Worm (Caenorhabditis elegans) whole organism, late embryonic: Measurements from ENCODE around the gene R10E9.3.

Experiments
- F13H6.1 ChIP-seq: sonication (generic microtip); optimal IDR thresholded peaks from 2 replicates; lab custom pipeline; 2016; ENCODE audit warnings: missing genetic modification characterization, missing compliant biosample characterization
- K02D7.2 ChIP-seq: sonication (generic microtip); optimal IDR thresholded peaks from 2 replicates; lab custom pipeline; 2017; ENCODE audit warnings: mild to moderate bottlenecking, missing genetic modification characterization, missing compliant biosample characterization
- K09A11.1 ChIP-seq: sonication (generic microtip); optimal IDR thresholded peaks from 2 replicates; lab custom pipeline; 2017; ENCODE audit warnings: antibody characterized with exemption, mild to moderate bottlenecking, missing genetic modification characterization, missing compliant biosample characterization; ENCODE audit not compliant: insufficient read depth
- T23F11.4 ChIP-seq: fragments of 200-800 bp; sonication (Bioruptor generic); optimal IDR thresholded peaks from 2 replicates; lab custom pipeline; 2018; ENCODE audit warnings: mild to moderate bottlenecking, missing genetic modification characterization, missing compliant biosample characterization
- Y22D7AL.16 ChIP-seq: sonication (generic microtip); optimal IDR thresholded peaks from 2 replicates; lab custom pipeline; 2016; ENCODE audit warnings: missing genetic modification characterization, missing compliant biosample characterization
- ahr-1 ChIP-seq: sonication (generic microtip); optimal IDR thresholded peaks from 2 replicates; lab custom pipeline; 2016; ENCODE audit warnings: missing genetic modification characterization, missing compliant biosample characterization
- ama-1 ChIP-seq: fragments of 150-350 bp; optimal IDR thresholded peaks from 2 replicates; lab custom pipeline; 2014
- ceh-14 ChIP-seq: sonication (generic microtip); optimal IDR thresholded peaks from 2 replicates; lab custom pipeline; 2016; ENCODE audit warnings: missing genotype, missing genetic modification characterization, missing compliant biosample characterization
- ceh-18 ChIP-seq: sonication (generic microtip); optimal IDR thresholded peaks from 2 replicates; lab custom pipeline; 2016; ENCODE audit warnings: missing genetic modification characterization, missing compliant biosample characterization
- ceh-2 ChIP-seq: sonication (generic microtip); optimal IDR thresholded peaks from 2 replicates; lab custom pipeline; 2016; ENCODE audit warnings: missing genotype, missing genetic modification characterization, missing compliant biosample characterization
- ceh-22 ChIP-seq: sonication (generic microtip); optimal IDR thresholded peaks from 2 replicates; lab custom pipeline; 2017; ENCODE audit warnings: missing biosample characterization, missing genetic modification characterization
- ceh-24 ChIP-seq: sonication (generic microtip); optimal IDR thresholded peaks from 2 replicates; lab custom pipeline; 2016; ENCODE audit warnings: mild to moderate bottlenecking, missing genetic modification characterization, missing compliant biosample characterization
- ceh-30 ChIP-seq: fragments of 150-350 bp; optimal IDR thresholded peaks from 2 replicates; lab custom pipeline; 2014; ENCODE audit warnings: missing biosample characterization, missing genetic modification characterization
- ceh-31 ChIP-seq: sonication (generic microtip); optimal IDR thresholded peaks from 2 replicates; lab custom pipeline; 2016; ENCODE audit warnings: missing genetic modification characterization, missing compliant biosample characterization
- ceh-34 ChIP-seq: sonication (generic microtip); optimal IDR thresholded peaks from 2 replicates; lab custom pipeline; 2016; ENCODE audit warnings: mild to moderate bottlenecking, missing genetic modification characterization, missing compliant biosample characterization
- ceh-48 ChIP-seq: sonication (generic microtip); optimal IDR thresholded peaks from 2 replicates; lab custom pipeline; 2016; ENCODE audit warnings: missing genetic modification characterization, inconsistent platforms, missing compliant biosample characterization
- ceh-6 ChIP-seq: fragments of 200-800 bp; sonication (Bioruptor generic); optimal IDR thresholded peaks from 2 replicates; lab custom pipeline; 2018; ENCODE audit warnings: mild to moderate bottlenecking, missing genetic modification characterization, missing compliant biosample characterization
- che-1 ChIP-seq: sonication (generic microtip); optimal IDR thresholded peaks from 2 replicates; lab custom pipeline; 2016; ENCODE audit warnings: mild to moderate bottlenecking, missing genetic modification characterization, missing compliant biosample characterization
- dmd-4 ChIP-seq: sonication (generic microtip); optimal IDR thresholded peaks from 2 replicates; lab custom pipeline; 2016; ENCODE audit warnings: borderline replicate concordance, missing genetic modification characterization, missing compliant biosample characterization
- dve-1 ChIP-seq: sonication (generic microtip); optimal IDR thresholded peaks from 2 replicates; lab custom pipeline; 2017; ENCODE audit warnings: antibody characterized with exemption, mild to moderate bottlenecking, missing genetic modification characterization, missing compliant biosample characterization
- elt-4 ChIP-seq: sonication (generic microtip); optimal IDR thresholded peaks from 2 replicates; lab custom pipeline; 2016; ENCODE audit warnings: missing genetic modification characterization, missing compliant biosample characterization
- ets-4 ChIP-seq: sonication (generic microtip); optimal IDR thresholded peaks from 2 replicates; lab custom pipeline; 2016; ENCODE audit warnings: missing genetic modification characterization, missing compliant biosample characterization
- fax-1 ChIP-seq: sonication (generic microtip); optimal IDR thresholded peaks from 2 replicates; lab custom pipeline; 2016; ENCODE audit warnings: missing genotype, missing genetic modification characterization, missing compliant biosample characterization
- fkh-10 ChIP-seq: fragments of 150-350 bp; optimal IDR thresholded peaks from 2 replicates; lab custom pipeline; 2014; ENCODE audit warnings: missing biosample characterization, missing genetic modification reagents, missing genetic modification characterization
- fkh-6 ChIP-seq: sonication (generic microtip); optimal IDR thresholded peaks from 2 replicates; lab custom pipeline; 2016; ENCODE audit warnings: missing genetic modification characterization, missing compliant biosample characterization
- hlh-13 ChIP-seq: fragments of 200-800 bp; sonication (Bioruptor generic); optimal IDR thresholded peaks from 2 replicates; lab custom pipeline; 2018; ENCODE audit warnings: mild to moderate bottlenecking, missing genetic modification characterization, missing compliant biosample characterization
- hlh-15 ChIP-seq: sonication (generic microtip); optimal IDR thresholded peaks from 2 replicates; lab custom pipeline; 2016; ENCODE audit warnings: missing genetic modification characterization, missing compliant biosample characterization
- hlh-30 ChIP-seq: sonication (generic microtip); optimal IDR thresholded peaks from 2 replicates; lab custom pipeline; 2017; ENCODE audit warnings: antibody characterized with exemption, missing genetic modification characterization, missing compliant biosample characterization; ENCODE audit not compliant: insufficient read depth
- hlh-6 ChIP-seq: sonication (generic microtip); optimal IDR thresholded peaks from 2 replicates; lab custom pipeline; 2016; ENCODE audit warnings: missing genotype, missing genetic modification characterization, missing compliant biosample characterization
- lin-11 ChIP-seq: fragments of 200-800 bp; sonication (Bioruptor generic); optimal IDR thresholded peaks from 2 replicates; lab custom pipeline; 2018; ENCODE audit warnings: mild to moderate bottlenecking, missing genetic modification characterization, missing compliant biosample characterization
- madf-2 ChIP-seq: sonication (generic microtip); optimal IDR thresholded peaks from 2 replicates; lab custom pipeline; 2017; ENCODE audit warnings: missing genetic modification characterization, missing compliant biosample characterization
- mec-3 ChIP-seq: sonication (generic microtip); optimal IDR thresholded peaks from 2 replicates; lab custom pipeline; 2016; ENCODE audit warnings: borderline replicate concordance, missing genetic modification characterization, missing compliant biosample characterization
- nfya-1 ChIP-seq: sonication (generic microtip); optimal IDR thresholded peaks from 2 replicates; lab custom pipeline; 2017; ENCODE audit warnings: missing genetic modification characterization, mild to moderate bottlenecking, missing compliant biosample characterization, antibody characterized with exemption, moderate library complexity
- nhr-11 ChIP-seq: fragments of 150-350 bp; optimal IDR thresholded peaks from 2 replicates; lab custom pipeline; 2014; ENCODE audit warnings: missing biosample characterization, missing genetic modification characterization
- nhr-232 ChIP-seq: sonication (generic microtip); optimal IDR thresholded peaks from 2 replicates; lab custom pipeline; 2016; ENCODE audit warnings: missing genetic modification characterization, missing compliant biosample characterization
- npax-4 ChIP-seq: sonication (generic microtip); optimal IDR thresholded peaks from 2 replicates; lab custom pipeline; 2016; ENCODE audit warnings: missing genetic modification characterization, missing compliant biosample characterization
- odd-2 ChIP-seq: sonication (generic microtip); optimal IDR thresholded peaks from 2 replicates; lab custom pipeline; 2017; ENCODE audit warnings: antibody characterized with exemption, mild to moderate bottlenecking, missing genetic modification characterization, missing compliant biosample characterization
- pat-9 ChIP-seq: fragments of 200-800 bp; sonication (Bioruptor generic); optimal IDR thresholded peaks from 2 replicates; lab custom pipeline; 2018; ENCODE audit warnings: mild to moderate bottlenecking, missing genetic modification characterization, moderate library complexity, missing compliant biosample characterization
- pax-1 ChIP-seq: fragments of 150-350 bp; optimal IDR thresholded peaks from 2 replicates; lab custom pipeline; 2014; ENCODE audit warnings: missing biosample characterization, missing genetic modification characterization
- pha-4 ChIP-seq: fragments of 150-350 bp; optimal IDR thresholded peaks from 2 replicates; lab custom pipeline; 2018; ENCODE audit warnings: missing biosample characterization, missing genetic modification reagents, missing genetic modification characterization
- pqm-1 ChIP-seq: sonication (generic microtip); optimal IDR thresholded peaks from 2 replicates; lab custom pipeline; 2016; ENCODE audit warnings: missing genetic modification characterization, missing compliant biosample characterization
- pros-1 ChIP-seq: fragments of 150-350 bp; optimal IDR thresholded peaks from 2 replicates; lab custom pipeline; 2014; ENCODE audit warnings: missing biosample characterization, missing genetic modification reagents, missing genetic modification characterization
- ref-2 ChIP-seq: sonication (generic microtip); optimal IDR thresholded peaks from 2 replicates; lab custom pipeline; 2016; ENCODE audit warnings: missing genetic modification characterization, missing compliant biosample characterization
- rnt-1 ChIP-seq: sonication (generic microtip); optimal IDR thresholded peaks from 2 replicates; lab custom pipeline; 2016; ENCODE audit warnings: missing genetic modification characterization, missing compliant biosample characterization
- sox-2 ChIP-seq: fragments of 200-800 bp; sonication (Bioruptor generic); IDR thresholded peaks from 2 replicates; pipeline ENCODE4 v1.3.6; 2022; ENCODE audit warnings: missing genetic modification reagents, missing genetic modification characterization, missing compliant biosample characterization
- syd-9 ChIP-seq: sonication (generic microtip); optimal IDR thresholded peaks from 2 replicates; lab custom pipeline; 2016; ENCODE audit warnings: mild to moderate bottlenecking, missing genetic modification characterization, moderate library complexity, missing compliant biosample characterization
- tbx-2 ChIP-seq: sonication (generic microtip); optimal IDR thresholded peaks from 2 replicates; lab custom pipeline; 2016; ENCODE audit warnings: missing genetic modification characterization, missing compliant biosample characterization
- tbx-7 ChIP-seq: sonication (generic microtip); optimal IDR thresholded peaks from 2 replicates; lab custom pipeline; 2016; ENCODE audit warnings: missing genotype, missing genetic modification characterization, missing compliant biosample characterization
- ttx-3 ChIP-seq: sonication (generic microtip); optimal IDR thresholded peaks from 2 replicates; lab custom pipeline; 2016; ENCODE audit warnings: missing genetic modification reagents, missing genetic modification characterization, missing compliant biosample characterization
- unc-3 ChIP-seq, 2 experiments: fragments of 200-800 bp in 1 of 2; sonication (Bioruptor generic) in 1 of 2; sonication (generic microtip) in 1 of 2; conservative IDR thresholded peaks in 1 of 2; optimal IDR thresholded peaks in 1 of 2; 2 replicates each; pipeline versions ENCODE4 v1.3.6 to Lab custom; 2016 to 2022; ENCODE audit warnings: missing compliant biosample characterization in 2 of 2, missing genetic modification characterization in 2 of 2, missing genetic modification reagents in 1 of 2
- unc-42 ChIP-seq: sonication (generic microtip); optimal IDR thresholded peaks from 2 replicates; lab custom pipeline; 2016; ENCODE audit warnings: missing genotype, missing genetic modification characterization, missing compliant biosample characterization
- unc-86 ChIP-seq: sonication (generic microtip); optimal IDR thresholded peaks from 2 replicates; lab custom pipeline; 2016; ENCODE audit warnings: missing genetic modification characterization, missing compliant biosample characterization
- ztf-16 ChIP-seq: sonication (generic microtip); optimal IDR thresholded peaks from 2 replicates; lab custom pipeline; 2017; ENCODE audit warnings: missing genetic modification characterization, missing compliant biosample characterization

The R10E9.3 gene

DNA sequence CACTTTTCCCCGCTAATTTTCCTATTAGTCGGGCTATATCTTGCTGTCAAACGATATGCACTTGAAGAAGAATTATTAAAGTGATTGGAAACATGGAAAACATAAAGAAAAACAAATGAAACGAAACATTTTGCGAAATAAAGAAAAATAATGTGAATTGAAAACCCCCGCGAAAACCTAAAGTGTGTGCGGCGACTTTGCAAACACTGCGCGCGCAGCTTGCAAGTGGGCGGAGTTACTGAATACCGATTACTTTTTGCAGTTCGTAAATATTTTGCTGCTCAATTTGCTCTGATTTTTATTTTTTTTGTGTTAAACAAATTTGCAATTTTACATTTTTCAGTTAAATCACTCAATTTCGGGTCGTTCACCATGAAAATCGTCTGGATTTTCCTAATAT, 43.4 kb upstream of the R10E9.3 start, which contains the start of gene ccdc-47:
Gene ccdc-47 (plus strand): TSS at position 344 of the 400 bp plus-strand sequence.
- TF ChIP-seq sox-2 (GFP tag; lab: Robert Waterston, UW), result peak; percentile 44
- TF ChIP-seq K09A11.1, result peak; percentile 85
- TF ChIP-seq hlh-13 (GFP tag; lab: Kevin White, UChicago), result peak; percentile 60
- TF ChIP-seq K02D7.2, result peak; percentile 61
- TF ChIP-seq ceh-34 (tag; lab: Kevin White, UChicago), result peak; percentile 75
- TF ChIP-seq tbx-7, result peak; percentile 39
- TF ChIP-seq ceh-6 (GFP tag; lab: Kevin White, UChicago), result peak; percentile 79
- TF ChIP-seq pha-4 (tag; lab: Kevin White, UChicago), result no peak
- TF ChIP-seq unc-3 (GFP tag; conservative IDR thresholded peaks at IDR 0.05; lab: Robert Waterston, UW), result peak; percentile 66
- peak; percentile 81 for TF ChIP-seq unc-3 (tag; optimal IDR thresholded peaks at IDR 0.05; lab: Kevin White, UChicago)
- peak; percentile 71 for TF ChIP-seq ahr-1
- peak; percentile 60 for TF ChIP-seq syd-9 (tag; lab: Kevin White, UChicago)
- peak; percentile 72 for TF ChIP-seq che-1 (tag; lab: Kevin White, UChicago)
- peak; percentile 45 for TF ChIP-seq unc-42 (tag; lab: Kevin White, UChicago)
- TF ChIP-seq elt-4 (tag; lab: Kevin White, UChicago), result no peak
- TF ChIP-seq nhr-11 (tag; lab: Kevin White, UChicago), result no peak
- TF ChIP-seq fkh-10, result no peak
- peak; percentile 86 for TF ChIP-seq ceh-31
- TF ChIP-seq hlh-15 (tag; lab: Kevin White, UChicago), result peak; percentile 68
- TF ChIP-seq ceh-48 (tag; lab: Kevin White, UChicago), result peak; percentile 84
- TF ChIP-seq odd-2 (tag; lab: Kevin White, UChicago), result peak; percentile 83
- TF ChIP-seq pros-1 (tag; lab: Kevin White, UChicago), result no peak
- TF ChIP-seq pqm-1 (tag; lab: Kevin White, UChicago), result no peak
- TF ChIP-seq ceh-22, result no peak
- TF ChIP-seq madf-2 (tag; lab: Kevin White, UChicago), result peak; percentile 79
- TF ChIP-seq ets-4 (tag; lab: Kevin White, UChicago), result no peak
- peak; percentile 83 for TF ChIP-seq ztf-16 (tag; lab: Kevin White, UChicago)
- peak; percentile 87 for TF ChIP-seq unc-86 (tag; lab: Kevin White, UChicago)
- peak; percentile 52 for TF ChIP-seq ceh-18 (tag; lab: Kevin White, UChicago)
- TF ChIP-seq F13H6.1 (tag; lab: Kevin White, UChicago), result peak; percentile 79
- TF ChIP-seq dmd-4 (tag; lab: Kevin White, UChicago), result peak; percentile 43
- TF ChIP-seq ttx-3 (tag; lab: Kevin White, UChicago), result peak; percentile 82
- peak; percentile 81 for TF ChIP-seq ceh-2 (tag; lab: Kevin White, UChicago)
- peak; percentile 91 for TF ChIP-seq ceh-14 (tag; lab: Kevin White, UChicago)
- no peak for TF ChIP-seq hlh-30 (tag; lab: Kevin White, UChicago)
- peak; percentile 88 for TF ChIP-seq nfya-1 (tag; lab: Kevin White, UChicago)
- peak; percentile 89 for TF ChIP-seq pat-9
- peak; percentile 86 for TF ChIP-seq rnt-1 (tag; lab: Kevin White, UChicago)
- no peak for TF ChIP-seq ama-1 (lab: Kevin White, UChicago)
- TF ChIP-seq dve-1 (tag; lab: Kevin White, UChicago), result peak; percentile 47
- peak; percentile 88 for TF ChIP-seq tbx-2 (tag; lab: Kevin White, UChicago)
- peak; percentile 16 for TF ChIP-seq pax-1 (tag; lab: Kevin White, UChicago)
- peak; percentile 91 for TF ChIP-seq hlh-6 (tag; lab: Kevin White, UChicago)
- no peak for TF ChIP-seq mec-3 (tag; lab: Kevin White, UChicago)
- TF ChIP-seq fkh-6 (tag; lab: Kevin White, UChicago), result peak; percentile 72
- peak; percentile 55 for TF ChIP-seq lin-11 (tag; lab: Kevin White, UChicago)
- peak; percentile 26 for TF ChIP-seq ceh-24 (tag; lab: Kevin White, UChicago)
- peak; percentile 76 for TF ChIP-seq fax-1 (tag; lab: Kevin White, UChicago)
- peak; percentile 86 for TF ChIP-seq ref-2 (tag; lab: Kevin White, UChicago)
- TF ChIP-seq T23F11.4 (GFP tag; lab: Kevin White, UChicago), result peak; percentile 66
- peak; percentile 48 for TF ChIP-seq npax-4
- TF ChIP-seq Y22D7AL.16 (tag; lab: Kevin White, UChicago), result peak; percentile 56
- no peak for TF ChIP-seq ceh-30 (tag; lab: Kevin White, UChicago)
- peak; percentile 74 for TF ChIP-seq nhr-232
